Fruit fly (Drosophila melanogaster): ENCODE measurements around the gene Itpr.

Itpr gene

DNA sequence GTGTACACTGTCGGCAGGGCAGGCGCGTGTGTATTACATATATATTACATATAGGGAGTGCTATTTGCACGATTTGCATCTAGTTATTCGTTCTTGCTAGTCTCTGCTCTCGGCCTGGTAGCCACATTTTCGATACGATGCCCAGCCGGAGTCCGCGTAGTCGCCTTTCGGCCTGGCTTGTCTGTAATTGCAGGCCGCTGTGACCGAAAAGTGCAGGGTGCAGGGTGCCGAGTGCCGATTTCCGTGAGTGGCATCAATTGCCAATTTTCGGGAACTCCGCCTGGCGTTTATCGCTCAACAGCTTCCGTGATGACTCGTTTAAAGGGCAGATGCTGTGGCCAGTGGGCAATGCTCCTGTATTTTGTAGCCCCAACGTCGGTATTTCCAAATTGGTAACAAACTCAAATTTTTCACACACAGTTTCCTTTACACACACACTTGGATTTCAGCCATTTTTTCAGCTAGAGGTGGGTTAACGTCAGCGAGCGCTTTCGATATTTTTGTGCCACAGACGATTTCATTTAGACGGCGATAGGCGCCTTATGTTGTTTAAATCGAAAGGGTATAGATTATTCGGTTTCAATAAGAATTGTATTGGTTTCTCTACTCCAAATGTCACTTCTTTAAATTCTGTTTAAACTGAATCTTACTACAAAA lies 71.1 kb downstream of the Itpr start, which contains the start of gene CG2926 (continued):
- TF ChIP-seq so (GFP tag; IDR thresholded peaks at IDR 0.05) (no peak), az2 (GFP tag; optimal IDR thresholded peaks at IDR 0.05) (no peak), CG1233 (GFP tag; optimal IDR thresholded peaks at IDR 0.05) (peak; percentile 33), CG15479 (GFP tag; optimal IDR thresholded peaks at IDR 0.05) (no peak), stwl (tag; optimal IDR thresholded peaks at IDR 0.05) (no peak), sqz (GFP tag; optimal IDR thresholded peaks at IDR 0.05) (no peak), CG11723 (GFP tag; optimal IDR thresholded peaks at IDR 0.05) (no peak), Fer2 (tag; optimal IDR thresholded peaks at IDR 0.05) (no peak), sr (GFP tag; IDR thresholded peaks at IDR 0.05) (no peak), otp (GFP tag; IDR thresholded peaks at IDR 0.05) (no peak), B-H1 (GFP tag; IDR thresholded peaks at IDR 0.05) (no peak), ranshi (GFP tag; IDR thresholded peaks at IDR 0.05) (no peak), CG30431 (GFP tag; optimal IDR thresholded peaks at IDR 0.05) (no peak), hkb (optimal IDR thresholded peaks at IDR 0.05) (no peak), hkb (GFP tag; IDR thresholded peaks at IDR 0.05) (no peak), CG34224 (GFP tag; IDR thresholded peaks at IDR 0.05; ENCODE audit: partially characterized antibody) (peak; percentile 80), CG17361 (GFP tag; IDR thresholded peaks at IDR 0.05) (no peak), chif (GFP tag; optimal IDR thresholded peaks at IDR 0.05) (peak in 1 of 2 experiments; percentile 51), cad (GFP tag; optimal IDR thresholded peaks at IDR 0.05) (no peak), Lim3 (GFP tag; IDR thresholded peaks at IDR 0.05) (no peak), Stat92E (GFP tag; optimal IDR thresholded peaks at IDR 0.05) (peak in 1 of 3 experiments; percentile 29), eve (GFP tag; optimal IDR thresholded peaks at IDR 0.05) (no peak), CG8388 (GFP tag; optimal IDR thresholded peaks at IDR 0.05) (no peak), Chrac-16 (GFP tag; optimal IDR thresholded peaks at IDR 0.05) (no peak), CG17612 (GFP tag; IDR thresholded peaks at IDR 0.05) (no peak), fd3F (GFP tag; optimal IDR thresholded peaks at IDR 0.05) (no peak), CG15601 (tag; optimal IDR thresholded peaks at IDR 0.05) (no peak), CG17802 (tag; optimal IDR thresholded peaks at IDR 0.05) (peak; percentile 48), CG31365 (tag; optimal IDR thresholded peaks at IDR 0.05) (no peak), CG11560 (tag; IDR thresholded peaks at IDR 0.05) (no peak), sc (optimal IDR thresholded peaks at IDR 0.05) (no peak), sc (GFP tag; optimal IDR thresholded peaks at IDR 0.05) (no peak), HLH54F (GFP tag; optimal IDR thresholded peaks at IDR 0.05) (peak; percentile 46), CG15011 (GFP tag; optimal IDR thresholded peaks at IDR 0.05) (no peak), shn (GFP tag; optimal IDR thresholded peaks at IDR 0.05) (peak; percentile 58), Dfd (GFP tag; optimal IDR thresholded peaks at IDR 0.05) (no peak), lola (GFP tag; optimal IDR thresholded peaks at IDR 0.05) (no peak), tx (GFP tag; optimal IDR thresholded peaks at IDR 0.05) (peak; percentile 13), Trl (optimal IDR thresholded peaks at IDR 0.05) (no peak), Trl (GFP tag; optimal IDR thresholded peaks at IDR 0.05) (peak; percentile 48), maf-S (GFP tag; optimal IDR thresholded peaks at IDR 0.05) (peak; percentile 20), Mes4 (GFP tag; optimal IDR thresholded peaks at IDR 0.05) (no peak), jing (GFP tag; optimal IDR thresholded peaks at IDR 0.05) (no peak), CG6813 (GFP tag; optimal IDR thresholded peaks at IDR 0.05) (no peak), CG8089 (GFP tag; optimal IDR thresholded peaks at IDR 0.05) (no peak), CG33557 (GFP tag; optimal IDR thresholded peaks at IDR 0.05) (no peak), CG34376 (GFP tag; optimal IDR thresholded peaks at IDR 0.05) (peak; percentile 15), CG13296 (GFP tag; optimal IDR thresholded peaks at IDR 0.05) (no peak), crp (GFP tag; optimal IDR thresholded peaks at IDR 0.05) (peak in 1 of 2 experiments; percentile 33), CG11247 (GFP tag; IDR thresholded peaks at IDR 0.05) (peak; percentile 26; the same call in 1 of the 2 replicates), CG12942 (GFP tag; optimal IDR thresholded peaks at IDR 0.05) (no peak)
